Fruit fly (Drosophila melanogaster) whole organism, embryonic: ENCODE data around the gene CG10581.

Experiments
- ATbp ChIP-seq: fragments of 200-800 bp; sonication (Bioruptor generic); optimal IDR thresholded peaks from 2 replicates; lab custom pipeline; 2017; ENCODE audit warnings: missing biosample characterization, mild to moderate bottlenecking, missing genetic modification characterization, missing genetic modification reagents
- Bdp1 ChIP-seq: fragments of 200-800 bp; sonication (Bioruptor generic); optimal IDR thresholded peaks from 3 replicates; lab custom pipeline; 2016; ENCODE audit warnings: missing biosample characterization, missing genetic modification characterization
- CG10209 ChIP-seq: fragments of 200-800 bp; sonication (Bioruptor generic); optimal IDR thresholded peaks from 3 replicates; lab custom pipeline; 2017; ENCODE audit warnings: missing biosample characterization, mild to moderate bottlenecking, missing genetic modification characterization, missing genetic modification reagents
- CG1024 ChIP-seq: fragments of 200-800 bp; sonication (Bioruptor generic); IDR thresholded peaks from 2 replicates; pipeline ENCODE4 v1.3.6; 2022; ENCODE audit warnings: missing biosample characterization, missing genetic modification characterization
- CG10321 ChIP-seq: fragments of 200-800 bp; sonication (Bioruptor generic); IDR thresholded peaks from 2 replicates; pipeline ENCODE4 v1.3.6; 2022; ENCODE audit warnings: missing biosample characterization, missing genetic modification characterization
- CG11696 ChIP-seq: fragments of 200-800 bp; sonication (Bioruptor generic); IDR thresholded peaks from 2 replicates; pipeline ENCODE4 v1.3.6; 2022; ENCODE audit warnings: missing biosample characterization, missing genetic modification characterization
- CG13624 ChIP-seq: fragments of 200-800 bp; sonication (Bioruptor generic); optimal IDR thresholded peaks from 2 replicates; lab custom pipeline; 2016; ENCODE audit warnings: missing biosample characterization, missing genetic modification characterization
- CG14860 ChIP-seq: fragments of 200-800 bp; sonication (Bioruptor generic); IDR thresholded peaks from 3 replicates; pipeline ENCODE4 v1.3.6; 2022; ENCODE audit warnings: missing biosample characterization, missing genetic modification characterization; ENCODE audit not compliant: partially characterized antibody
- CG16863 ChIP-seq: fragments of 200-800 bp; sonication (Bioruptor generic); optimal IDR thresholded peaks from 3 replicates; lab custom pipeline; 2016; ENCODE audit warnings: missing biosample characterization, missing genetic modification characterization
- CG17186 ChIP-seq: fragments of 200-800 bp; sonication (Bioruptor generic); optimal IDR thresholded peaks from 3 replicates; lab custom pipeline; 2017; ENCODE audit warnings: missing biosample characterization, missing genetic modification reagents, missing genetic modification characterization
- CG2199 ChIP-seq: fragments of 200-800 bp; sonication (Bioruptor generic); IDR thresholded peaks from 3 replicates; pipeline ENCODE4 v1.3.6; 2022; ENCODE audit warnings: missing biosample characterization, missing genetic modification characterization
- CG3847 ChIP-seq: fragments of 200-800 bp; sonication (Bioruptor generic); IDR thresholded peaks from 2 replicates; pipeline ENCODE4 v1.3.6; 2022; ENCODE audit warnings: missing biosample characterization, missing genetic modification characterization
- CG6254 ChIP-seq: fragments of 200-800 bp; sonication (Bioruptor generic); optimal IDR thresholded peaks from 3 replicates; lab custom pipeline; 2017; ENCODE audit warnings: mild to moderate bottlenecking, missing biosample characterization, missing genetic modification reagents, missing genetic modification characterization
- CG8290 ChIP-seq, 3 experiments: fragments of 200-800 bp; sonication (Bioruptor generic); optimal IDR thresholded peaks; 2 replicates each; lab custom pipeline; 2016 to 2019; ENCODE audit warnings: missing biosample characterization in 3 of 3, missing genetic modification characterization in 3 of 3, mild to moderate bottlenecking in 2 of 3, moderate library complexity in 1 of 3
- Chrac-16 ChIP-seq: fragments of 200-800 bp; sonication (Bioruptor generic); optimal IDR thresholded peaks from 3 replicates; lab custom pipeline; 2016; ENCODE audit warnings: missing biosample characterization, missing genetic modification characterization
- D ChIP-seq, 2 experiments: fragments of 200-800 bp in 1 of 2; fragments of >200 bp in 1 of 2; sonication (Bioruptor generic) in 1 of 2; optimal IDR thresholded peaks; 2 replicates in 1 of 2; 3 replicates in 1 of 2; lab custom pipeline; 2017; ENCODE audit warnings: mild to moderate bottlenecking in 1 of 2, missing biosample characterization in 1 of 2, missing genetic modification characterization in 1 of 2, missing genetic modification reagents in 1 of 2
- Dad ChIP-seq: fragments of 200-800 bp; sonication (Bioruptor generic); optimal IDR thresholded peaks from 3 replicates; lab custom pipeline; 2016; ENCODE audit warnings: missing biosample characterization, missing genetic modification characterization
- HHEX ChIP-seq: fragments of 200-800 bp; sonication (Bioruptor generic); optimal IDR thresholded peaks from 3 replicates; lab custom pipeline; 2017; ENCODE audit warnings: missing biosample characterization, mild to moderate bottlenecking, missing genetic modification characterization, missing genetic modification reagents
- HLHmδ ChIP-seq: fragments of 200-800 bp; sonication (Bioruptor generic); optimal IDR thresholded peaks from 2 replicates; lab custom pipeline; 2018; ENCODE audit warnings: missing biosample characterization, mild to moderate bottlenecking, missing genetic modification characterization, moderate library complexity
- Hmx ChIP-seq: fragments of 200-800 bp; sonication (Bioruptor generic); optimal IDR thresholded peaks from 2 replicates; lab custom pipeline; 2016; ENCODE audit warnings: missing biosample characterization, missing genetic modification characterization
- Hr51 ChIP-seq, 2 experiments: fragments of 200-800 bp; sonication (Bioruptor generic); optimal IDR thresholded peaks; 2 replicates in 1 of 2; 3 replicates in 1 of 2; lab custom pipeline; 2016 to 2018; ENCODE audit warnings: missing biosample characterization in 2 of 2, missing genetic modification characterization in 2 of 2, mild to moderate bottlenecking in 1 of 2, moderate library complexity in 1 of 2
- MBD-R2 ChIP-seq: fragments of 200-800 bp; sonication (Bioruptor generic); IDR thresholded peaks from 2 replicates; pipeline ENCODE4 v1.3.6; 2022; ENCODE audit warnings: missing biosample characterization, missing genetic modification characterization
- Ravus ChIP-seq: fragments of 200-800 bp; sonication (Bioruptor generic); IDR thresholded peaks from 2 replicates; pipeline ENCODE4 v1.3.6; 2022; ENCODE audit warnings: missing biosample characterization, missing genetic modification characterization
- Side ChIP-seq: fragments of 200-800 bp; sonication (Bioruptor generic); optimal IDR thresholded peaks from 2 replicates; lab custom pipeline; 2016; ENCODE audit warnings: missing biosample characterization, missing genetic modification characterization
- TFAM ChIP-seq: fragments of 200-800 bp; sonication (Bioruptor generic); optimal IDR thresholded peaks from 2 replicates; lab custom pipeline; 2017; ENCODE audit warnings: missing biosample characterization, missing genetic modification characterization, inconsistent platforms
- Vsx1 ChIP-seq: fragments of 200-800 bp; sonication (Bioruptor generic); optimal IDR thresholded peaks from 2 replicates; lab custom pipeline; 2017; ENCODE audit warnings: missing biosample characterization, mild to moderate bottlenecking, missing genetic modification characterization, missing genetic modification reagents
- bab2 ChIP-seq: fragments of 200-800 bp; sonication (Bioruptor generic); optimal IDR thresholded peaks from 2 replicates; lab custom pipeline; 2016; ENCODE audit warnings: missing biosample characterization, missing genetic modification characterization
- br ChIP-seq: fragments of >200 bp; optimal IDR thresholded peaks from 2 replicates; lab custom pipeline; 2017
- bsh ChIP-seq, 2 experiments: fragments of 200-800 bp; sonication (Bioruptor generic); optimal IDR thresholded peaks; 2 replicates each; lab custom pipeline; 2017 to 2018; ENCODE audit warnings: mild to moderate bottlenecking in 2 of 2, missing biosample characterization in 2 of 2, missing genetic modification characterization in 2 of 2, moderate library complexity in 1 of 2
- crol ChIP-seq: fragments of 200-800 bp; sonication (Bioruptor generic); IDR thresholded peaks from 2 replicates; pipeline ENCODE4 v1.3.6; 2022; ENCODE audit warnings: missing biosample characterization, missing genetic modification characterization
- fu2 ChIP-seq: fragments of 200-800 bp; sonication (Bioruptor generic); optimal IDR thresholded peaks from 2 replicates; lab custom pipeline; 2016; ENCODE audit warnings: missing biosample characterization, missing genetic modification characterization
- grau ChIP-seq: fragments of 200-800 bp; optimal IDR thresholded peaks from 3 replicates; lab custom pipeline; 2019; ENCODE audit warnings: missing biosample characterization, mild to moderate bottlenecking, missing genetic modification characterization, moderate library complexity
- gsb ChIP-seq: fragments of 200-800 bp; sonication (Bioruptor generic); IDR thresholded peaks from 2 replicates; pipeline ENCODE4 v1.3.6; 2022; ENCODE audit warnings: missing biosample characterization, missing genetic modification characterization
- hth ChIP-seq: fragments of >200 bp; optimal IDR thresholded peaks from 2 replicates; lab custom pipeline; 2017; ENCODE audit warnings: inconsistent platforms
- jing ChIP-seq: fragments of 200-800 bp; sonication (Bioruptor generic); optimal IDR thresholded peaks from 2 replicates; lab custom pipeline; 2018; ENCODE audit warnings: missing biosample characterization, mild to moderate bottlenecking, missing genetic modification characterization
- kah ChIP-seq: fragments of 200-800 bp; sonication (Bioruptor generic); optimal IDR thresholded peaks from 2 replicates; lab custom pipeline; 2018; ENCODE audit warnings: missing biosample characterization, mild to moderate bottlenecking, missing genetic modification characterization
- knrl ChIP-seq: fragments of 200-800 bp; sonication (Bioruptor generic); IDR thresholded peaks from 3 replicates; pipeline ENCODE4 v1.3.6; 2022; ENCODE audit warnings: missing biosample characterization, missing genetic modification characterization; ENCODE audit not compliant: partially characterized antibody
- lmd ChIP-seq: fragments of 200-800 bp; sonication (Bioruptor generic); IDR thresholded peaks from 2 replicates; pipeline ENCODE4 v1.3.6; 2022; ENCODE audit warnings: missing biosample characterization, missing genetic modification characterization
- mirr ChIP-seq: fragments of 200-800 bp; sonication (Bioruptor generic); optimal IDR thresholded peaks from 3 replicates; lab custom pipeline; 2018; ENCODE audit warnings: missing biosample characterization, mild to moderate bottlenecking, missing genetic modification characterization
- nerfin-1 ChIP-seq: fragments of 200-800 bp; sonication (Bioruptor generic); optimal IDR thresholded peaks from 3 replicates; lab custom pipeline; 2019; ENCODE audit warnings: missing biosample characterization, mild to moderate bottlenecking, missing genetic modification characterization, moderate library complexity
- org-1 ChIP-seq: fragments of 200-800 bp; sonication (Bioruptor generic); optimal IDR thresholded peaks from 2 replicates; lab custom pipeline; 2017; ENCODE audit warnings: missing biosample characterization, missing genetic modification characterization
- pan ChIP-seq, 4 experiments: fragments of >200 bp in 3 of 4; fragments of 200-800 bp in 1 of 4; sonication (Bioruptor generic) in 1 of 4; optimal IDR thresholded peaks in 3 of 4; IDR thresholded peaks in 1 of 4; 2 replicates each; pipeline versions ENCODE4 v1.3.6 to Lab custom; 2017 to 2022; ENCODE audit warnings: missing biosample characterization in 2 of 4, missing genetic modification characterization in 2 of 4, mixed read lengths in 1 of 4
- psq ChIP-seq: fragments of 200-800 bp; sonication (Bioruptor generic); optimal IDR thresholded peaks from 2 replicates; lab custom pipeline; 2017; ENCODE audit warnings: missing biosample characterization, missing genetic modification characterization
- run ChIP-seq: fragments of 200-800 bp; sonication (Bioruptor generic); optimal IDR thresholded peaks from 3 replicates; lab custom pipeline; 2018; ENCODE audit warnings: missing biosample characterization, mild to moderate bottlenecking, missing genetic modification characterization
- sima ChIP-seq: fragments of 200-800 bp; sonication (Bioruptor generic); optimal IDR thresholded peaks from 2 replicates; lab custom pipeline; 2016; ENCODE audit warnings: missing biosample characterization, missing genetic modification characterization
- so ChIP-seq: fragments of 200-800 bp; sonication (Bioruptor generic); IDR thresholded peaks from 3 replicates; pipeline ENCODE4 v1.3.6; 2022; ENCODE audit warnings: missing biosample characterization, missing genetic modification characterization
- stwl ChIP-seq: fragments of 200-800 bp; sonication (Bioruptor generic); optimal IDR thresholded peaks from 3 replicates; lab custom pipeline; 2018; ENCODE audit warnings: missing biosample characterization, mild to moderate bottlenecking, missing genetic modification characterization, moderate library complexity
- wdn ChIP-seq: fragments of 200-800 bp; sonication (Bioruptor generic); IDR thresholded peaks from 2 replicates; pipeline ENCODE4 v1.3.6; 2022; ENCODE audit warnings: missing biosample characterization, missing genetic modification characterization
- yki ChIP-seq: fragments of >200 bp; optimal IDR thresholded peaks from 3 replicates; lab custom pipeline; 2018
- zen2 ChIP-seq: fragments of 200-800 bp; sonication (Bioruptor generic); IDR thresholded peaks from 3 replicates; pipeline ENCODE4 v1.3.6; 2022; ENCODE audit warnings: missing biosample characterization, missing genetic modification characterization; ENCODE audit not compliant: partially characterized antibody

CG10581 gene

dm6 chr3L:21037404-21037803, 3.4 kb upstream of the CG10581 start (continued):
- TF ChIP-seq HLHmδ (no peak), zen2 (GFP tag; lab: Robert Waterston, UW) (no peak), jing (GFP tag; lab: Kevin White, UChicago) (peak; percentile 51), wdn (GFP tag; lab: Robert Waterston, UW) (peak; percentile 78), CG10209 (peak; percentile 78), bab2 (GFP tag; lab: Kevin White, UChicago) (peak; percentile 66), ATbp (GFP tag; lab: Kevin White, UChicago) (peak; percentile 78), knrl (GFP tag; lab: Robert Waterston, UW) (no peak), Hmx (GFP tag; lab: Kevin White, UChicago) (peak; percentile 47), CG17186 (no peak), so (peak; percentile 80), fu2 (GFP tag; lab: Kevin White, UChicago) (peak; percentile 44), Side (GFP tag; lab: Kevin White, UChicago) (peak; percentile 29), Vsx1 (peak; percentile 49), CG11696 (no peak; the same call in 1 of the 2 replicates), CG14860 (GFP tag; lab: Robert Waterston, UW) (no peak), run (tag; lab: Kevin White, UChicago) (peak; percentile 69), crol (GFP tag; lab: Robert Waterston, UW) (0 out of 2 replicates have a peak, but pooled peaks have one; percentile 5), kah (GFP tag; lab: Kevin White, UChicago) (peak; percentile 40), MBD-R2 (GFP tag; lab: Robert Waterston, UW) (peak; percentile 49; the same call in 1 of the 2 replicates), CG2199 (GFP tag; lab: Robert Waterston, UW) (no peak), hth (lab: Kevin White, UChicago) (no peak), Bdp1 (GFP tag; lab: Kevin White, UChicago) (peak; percentile 16), mirr (GFP tag; lab: Kevin White, UChicago) (no peak), CG1024 (no peak), org-1 (GFP tag; lab: Kevin White, UChicago) (peak; percentile 57), HHEX (GFP tag; lab: Kevin White, UChicago) (peak; percentile 74), nerfin-1 (tag; lab: Kevin White, UChicago) (peak; percentile 60), grau (tag; lab: Kevin White, UChicago) (peak; percentile 86), Chrac-16 (GFP tag; lab: Kevin White, UChicago) (peak; percentile 68), yki (lab: Kevin White, UChicago) (no peak), Hr51 (GFP tag; optimal IDR thresholded peaks at IDR 0.05; lab: Kevin White, UChicago) (peak; percentile 44 to 88), bsh (GFP tag; optimal IDR thresholded peaks at IDR 0.05; lab: Kevin White, UChicago) (peak in 1 of 2 experiments; percentile 93), Ravus (GFP tag; lab: Robert Waterston, UW) (peak; percentile 18; the same call in 1 of the 2 replicates), sima (peak; percentile 10), gsb (GFP tag; lab: Robert Waterston, UW) (0 out of 2 replicates have a peak, but pooled peaks have one; percentile 48), D (optimal IDR thresholded peaks at IDR 0.05; lab: Kevin White, UChicago) (no peak), D (GFP tag; optimal IDR thresholded peaks at IDR 0.05; lab: Kevin White, UChicago) (peak; percentile 57), lmd (GFP tag; lab: Robert Waterston, UW) (peak; percentile 76), Dad (GFP tag; lab: Kevin White, UChicago) (peak; percentile 50), stwl (tag; lab: Kevin White, UChicago) (no peak), CG3847 (GFP tag; lab: Robert Waterston, UW) (peak; percentile 77), CG16863 (GFP tag; lab: Kevin White, UChicago) (peak; percentile 65), psq (GFP tag; lab: Kevin White, UChicago) (no peak), pan (optimal IDR thresholded peaks at IDR 0.05; lab: Kevin White, UChicago) (no peak), pan (GFP tag; optimal IDR thresholded peaks at IDR 0.05 in 1 of 2, IDR thresholded peaks at IDR 0.05 in 1 of 2) (peak in 1 of 2 experiments; percentile 86), CG8290 (GFP tag; optimal IDR thresholded peaks at IDR 0.05; lab: Kevin White, UChicago) (peak; percentile 54), CG8290 (tag; optimal IDR thresholded peaks at IDR 0.05; lab: Kevin White, UChicago) (peak in 1 of 2 experiments; percentile 40), br (no peak), TFAM (no peak), CG13624 (GFP tag; lab: Kevin White, UChicago) (peak; percentile 62), CG10321 (GFP tag; lab: Robert Waterston, UW) (no peak), CG6254 (GFP tag; lab: Kevin White, UChicago) (peak; percentile 57)
